Worm (Caenorhabditis elegans) whole organism, L2 larva: ENCODE data around the gene ZK1010.2.

Source experiments
- alr-1 ChIP-seq: fragments of 150-350 bp; optimal IDR thresholded peaks from 2 replicates; lab custom pipeline; 2014; ENCODE audit warnings: missing biosample characterization, missing genetic modification characterization
- lsy-2 ChIP-seq, 2 experiments: fragments of 150-350 bp in 1 of 2; sonication (generic microtip) in 1 of 2; optimal IDR thresholded peaks; 2 replicates each; lab custom pipeline; 2014 to 2017; ENCODE audit warnings: missing biosample characterization in 2 of 2, missing genetic modification characterization in 2 of 2

DNA sequence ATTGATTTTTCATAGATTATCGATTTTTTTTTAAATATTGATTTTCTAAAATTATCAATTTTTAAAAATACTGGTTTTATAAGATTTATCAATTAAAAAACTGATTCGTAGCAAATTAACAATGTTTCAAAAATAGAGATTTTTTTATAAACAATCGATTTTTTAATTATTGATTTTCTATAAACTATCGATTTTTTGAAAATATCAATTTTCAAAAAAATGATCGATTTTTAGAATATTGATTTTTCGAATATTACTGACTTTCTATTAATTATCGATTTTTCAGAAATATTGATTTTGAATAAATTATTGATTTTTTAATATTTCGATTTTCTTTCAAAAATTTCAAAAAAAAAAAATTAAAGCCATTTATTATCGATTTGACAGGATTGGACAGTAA lies 25.0 kb downstream of the ZK1010.2 start:
- TF ChIP-seq alr-1 (tag; lab: Kevin White, UChicago) (no peak), lsy-2 (tag; optimal IDR thresholded peaks at IDR 0.05; lab: Kevin White, UChicago) (no peak)
